Fruit fly (Drosophila melanogaster) whole organism, embryonic: ENCODE data around the gene Sec24CD.

ENCODE experiments used
- Bdp1 ChIP-seq: fragments of 200-800 bp; sonication (Bioruptor generic); optimal IDR thresholded peaks from 3 replicates; lab custom pipeline; 2016; ENCODE audit warnings: missing biosample characterization, missing genetic modification characterization
- CG11695 ChIP-seq: fragments of 200-800 bp; sonication (Bioruptor generic); IDR thresholded peaks from 3 replicates; pipeline ENCODE4 v1.3.6; 2022; ENCODE audit warnings: missing biosample characterization, missing genetic modification characterization
- CG11696 ChIP-seq: fragments of 200-800 bp; sonication (Bioruptor generic); IDR thresholded peaks from 2 replicates; pipeline ENCODE4 v1.3.6; 2022; ENCODE audit warnings: missing biosample characterization, missing genetic modification characterization
- CG14860 ChIP-seq: fragments of 200-800 bp; sonication (Bioruptor generic); IDR thresholded peaks from 3 replicates; pipeline ENCODE4 v1.3.6; 2022; ENCODE audit warnings: missing biosample characterization, missing genetic modification characterization; ENCODE audit not compliant: partially characterized antibody
- CG15011 ChIP-seq: fragments of 200-800 bp; sonication (Bioruptor generic); optimal IDR thresholded peaks from 3 replicates; lab custom pipeline; 2018; ENCODE audit warnings: missing biosample characterization, mild to moderate bottlenecking, missing genetic modification characterization
- CG15696 ChIP-seq: fragments of 200-800 bp; sonication (Bioruptor generic); optimal IDR thresholded peaks from 2 replicates; lab custom pipeline; 2019; ENCODE audit warnings: missing biosample characterization, mild to moderate bottlenecking, missing genetic modification characterization, moderate library complexity
- CG17361 ChIP-seq: fragments of 200-800 bp; sonication (Bioruptor generic); IDR thresholded peaks from 3 replicates; pipeline ENCODE4 v1.3.6; 2022; ENCODE audit warnings: missing biosample characterization, missing genetic modification characterization
- CG17568 ChIP-seq: fragments of 200-800 bp; sonication (Bioruptor generic); optimal IDR thresholded peaks from 2 replicates; lab custom pipeline; 2018; ENCODE audit warnings: missing biosample characterization, mild to moderate bottlenecking, missing genetic modification characterization, moderate library complexity
- CG33557 ChIP-seq: fragments of 200-800 bp; sonication (Bioruptor generic); optimal IDR thresholded peaks from 2 replicates; lab custom pipeline; 2019; ENCODE audit warnings: missing biosample characterization, mild to moderate bottlenecking, missing genetic modification characterization, moderate library complexity
- CG6854 ChIP-seq: fragments of 200-800 bp; sonication (Bioruptor generic); optimal IDR thresholded peaks from 3 replicates; lab custom pipeline; 2017; ENCODE audit warnings: missing biosample characterization, mild to moderate bottlenecking, missing genetic modification characterization
- CG7963 ChIP-seq: fragments of 200-800 bp; sonication (Bioruptor generic); IDR thresholded peaks from 3 replicates; pipeline ENCODE4 v1.3.6; 2022; ENCODE audit warnings: missing biosample characterization, missing genetic modification characterization; ENCODE audit not compliant: partially characterized antibody
- CG9817 ChIP-seq: fragments of 200-800 bp; sonication (Bioruptor generic); optimal IDR thresholded peaks from 2 replicates; lab custom pipeline; 2018; ENCODE audit warnings: missing biosample characterization, mild to moderate bottlenecking, missing genetic modification characterization, moderate library complexity
- D19B ChIP-seq: fragments of 200-800 bp; sonication (Bioruptor generic); optimal IDR thresholded peaks from 2 replicates; lab custom pipeline; 2017; ENCODE audit warnings: missing biosample characterization, mild to moderate bottlenecking, missing genetic modification characterization
- Deaf1 ChIP-seq: fragments of 200-800 bp; optimal IDR thresholded peaks from 3 replicates; lab custom pipeline; 2019; ENCODE audit warnings: missing biosample characterization, mild to moderate bottlenecking, missing genetic modification characterization, moderate library complexity
- Dek ChIP-seq: fragments of 200-800 bp; sonication (Bioruptor generic); optimal IDR thresholded peaks from 3 replicates; lab custom pipeline; 2019; ENCODE audit warnings: missing biosample characterization, mild to moderate bottlenecking, missing genetic modification characterization, moderate library complexity
- HHEX ChIP-seq: fragments of 200-800 bp; sonication (Bioruptor generic); optimal IDR thresholded peaks from 3 replicates; lab custom pipeline; 2017; ENCODE audit warnings: missing biosample characterization, mild to moderate bottlenecking, missing genetic modification characterization, missing genetic modification reagents
- HLH3B ChIP-seq: fragments of 200-800 bp; sonication (Bioruptor generic); IDR thresholded peaks from 2 replicates; pipeline ENCODE4 v1.3.6; 2022; ENCODE audit warnings: missing biosample characterization, missing genetic modification characterization
- HLHmδ ChIP-seq: fragments of 200-800 bp; sonication (Bioruptor generic); optimal IDR thresholded peaks from 2 replicates; lab custom pipeline; 2018; ENCODE audit warnings: missing biosample characterization, mild to moderate bottlenecking, missing genetic modification characterization, moderate library complexity
- Hr51 ChIP-seq, 2 experiments: fragments of 200-800 bp; sonication (Bioruptor generic); optimal IDR thresholded peaks; 2 replicates in 1 of 2; 3 replicates in 1 of 2; lab custom pipeline; 2016 to 2018; ENCODE audit warnings: missing biosample characterization in 2 of 2, missing genetic modification characterization in 2 of 2, mild to moderate bottlenecking in 1 of 2, moderate library complexity in 1 of 2
- Kr ChIP-seq: fragments of 200-800 bp; sonication (Bioruptor generic); optimal IDR thresholded peaks from 2 replicates; lab custom pipeline; 2017; ENCODE audit warnings: missing biosample characterization, mild to moderate bottlenecking, missing genetic modification characterization
- MTF-1 ChIP-seq: fragments of 200-800 bp; sonication (Bioruptor generic); optimal IDR thresholded peaks from 2 replicates; lab custom pipeline; 2018; ENCODE audit warnings: missing biosample characterization, mild to moderate bottlenecking, missing genetic modification characterization, borderline replicate concordance
- Med ChIP-seq: fragments of 200-800 bp; sonication (Bioruptor generic); peaks from one replicate; lab custom pipeline; 2016; ENCODE audit warnings: missing biosample characterization, missing genetic modification characterization, mild to moderate bottlenecking, inconsistent platforms, moderate library complexity
- Sox102F ChIP-seq: fragments of 200-800 bp; sonication (Bioruptor generic); optimal IDR thresholded peaks from 2 replicates; lab custom pipeline; 2018; ENCODE audit warnings: missing biosample characterization, mild to moderate bottlenecking, missing genetic modification characterization, moderate library complexity
- Ssrp ChIP-seq: fragments of 200-800 bp; sonication (Bioruptor generic); optimal IDR thresholded peaks from 2 replicates; lab custom pipeline; 2018; ENCODE audit warnings: missing biosample characterization, mild to moderate bottlenecking, missing genetic modification characterization, moderate library complexity
- Xbp1 ChIP-seq: fragments of 200-800 bp; sonication (Bioruptor generic); optimal IDR thresholded peaks from 3 replicates; lab custom pipeline; 2016; ENCODE audit warnings: missing biosample characterization, mild to moderate bottlenecking, missing genetic modification characterization
- Xrp1 ChIP-seq: fragments of 200-800 bp; sonication (Bioruptor generic); IDR thresholded peaks from 2 replicates; pipeline ENCODE4 v1.3.6; 2022; ENCODE audit warnings: missing biosample characterization, missing genetic modification characterization
- ara ChIP-seq: fragments of 200-800 bp; sonication (Bioruptor generic); IDR thresholded peaks from 2 replicates; pipeline ENCODE4 v1.3.6; 2022; ENCODE audit warnings: missing biosample characterization, missing genetic modification characterization
- cg ChIP-seq: fragments of 200-800 bp; sonication (Bioruptor generic); optimal IDR thresholded peaks from 3 replicates; lab custom pipeline; 2019; ENCODE audit warnings: missing biosample characterization, mild to moderate bottlenecking, missing genetic modification characterization, moderate library complexity
- ems ChIP-seq: fragments of 200-800 bp; sonication (Bioruptor generic); optimal IDR thresholded peaks from 3 replicates; lab custom pipeline; 2016; ENCODE audit warnings: missing biosample characterization, missing genetic modification characterization
- grau ChIP-seq: fragments of 200-800 bp; optimal IDR thresholded peaks from 3 replicates; lab custom pipeline; 2019; ENCODE audit warnings: missing biosample characterization, mild to moderate bottlenecking, missing genetic modification characterization, moderate library complexity
- inv ChIP-seq: fragments of 200-800 bp; sonication (Bioruptor generic); IDR thresholded peaks from 2 replicates; pipeline ENCODE4 v1.3.6; 2022; ENCODE audit warnings: missing biosample characterization, missing genetic modification characterization; ENCODE audit not compliant: partially characterized antibody
- kah ChIP-seq: fragments of 200-800 bp; sonication (Bioruptor generic); optimal IDR thresholded peaks from 2 replicates; lab custom pipeline; 2018; ENCODE audit warnings: missing biosample characterization, mild to moderate bottlenecking, missing genetic modification characterization
- kni ChIP-seq: fragments of 200-800 bp; sonication (Bioruptor generic); optimal IDR thresholded peaks from 3 replicates; lab custom pipeline; 2017; ENCODE audit warnings: mild to moderate bottlenecking, missing biosample characterization, missing genetic modification reagents, missing genetic modification characterization
- lola ChIP-seq, 3 experiments: fragments of >200 bp in 2 of 3; fragments of 200-800 bp in 1 of 3; sonication (Bioruptor generic) in 1 of 3; optimal IDR thresholded peaks; 2 replicates each; lab custom pipeline; 2017 to 2019; ENCODE audit warnings: missing biosample characterization in 3 of 3, missing genetic modification characterization in 3 of 3, mild to moderate bottlenecking in 1 of 3, moderate library complexity in 1 of 3
- nmo ChIP-seq: fragments of 200-800 bp; sonication (Bioruptor generic); optimal IDR thresholded peaks from 2 replicates; lab custom pipeline; 2018; ENCODE audit warnings: missing biosample characterization, mild to moderate bottlenecking, missing genetic modification characterization, moderate library complexity
- pan ChIP-seq, 4 experiments: fragments of >200 bp in 3 of 4; fragments of 200-800 bp in 1 of 4; sonication (Bioruptor generic) in 1 of 4; optimal IDR thresholded peaks in 3 of 4; IDR thresholded peaks in 1 of 4; 2 replicates each; pipeline versions ENCODE4 v1.3.6 to Lab custom; 2017 to 2022; ENCODE audit warnings: missing biosample characterization in 2 of 4, missing genetic modification characterization in 2 of 4, mixed read lengths in 1 of 4
- pros ChIP-seq: fragments of 200-800 bp; sonication (Bioruptor generic); optimal IDR thresholded peaks from 3 replicates; lab custom pipeline; 2019; ENCODE audit warnings: missing biosample characterization, mild to moderate bottlenecking, missing genetic modification characterization, moderate library complexity
- rib ChIP-seq: fragments of 200-800 bp; sonication (Bioruptor generic); IDR thresholded peaks from 2 replicates; pipeline ENCODE4 v1.3.6; 2022; ENCODE audit warnings: missing biosample characterization, missing genetic modification characterization
- row ChIP-seq: fragments of 200-800 bp; sonication (Bioruptor generic); IDR thresholded peaks from 3 replicates; pipeline ENCODE4 v1.3.6; 2022; ENCODE audit warnings: missing biosample characterization, missing genetic modification characterization
- slp2 ChIP-seq: fragments of 200-800 bp; sonication (Bioruptor generic); optimal IDR thresholded peaks from 2 replicates; lab custom pipeline; 2016; ENCODE audit warnings: missing biosample characterization, missing genetic modification characterization
- tll ChIP-seq, 2 experiments: fragments of 200-800 bp in 1 of 2; fragments of >200 bp in 1 of 2; sonication (Bioruptor generic) in 1 of 2; optimal IDR thresholded peaks; 2 replicates each; lab custom pipeline; 2017 to 2019; ENCODE audit warnings: missing biosample characterization in 2 of 2, missing genetic modification characterization in 2 of 2, mild to moderate bottlenecking in 1 of 2, moderate library complexity in 1 of 2
- twi ChIP-seq: fragments of 200-800 bp; optimal IDR thresholded peaks from 2 replicates; lab custom pipeline; 2019; ENCODE audit warnings: missing biosample characterization, mild to moderate bottlenecking, missing genetic modification characterization, moderate library complexity
- vnd ChIP-seq: fragments of 200-800 bp; sonication (Bioruptor generic); IDR thresholded peaks from 3 replicates; pipeline ENCODE4 v1.3.6; 2022; ENCODE audit warnings: missing biosample characterization, missing genetic modification characterization; ENCODE audit not compliant: partially characterized antibody
- zf30C ChIP-seq: fragments of 200-800 bp; sonication (Bioruptor generic); optimal IDR thresholded peaks from 3 replicates; lab custom pipeline; 2018; ENCODE audit warnings: missing biosample characterization, mild to moderate bottlenecking, missing genetic modification characterization

Gene Sec24CD

DNA sequence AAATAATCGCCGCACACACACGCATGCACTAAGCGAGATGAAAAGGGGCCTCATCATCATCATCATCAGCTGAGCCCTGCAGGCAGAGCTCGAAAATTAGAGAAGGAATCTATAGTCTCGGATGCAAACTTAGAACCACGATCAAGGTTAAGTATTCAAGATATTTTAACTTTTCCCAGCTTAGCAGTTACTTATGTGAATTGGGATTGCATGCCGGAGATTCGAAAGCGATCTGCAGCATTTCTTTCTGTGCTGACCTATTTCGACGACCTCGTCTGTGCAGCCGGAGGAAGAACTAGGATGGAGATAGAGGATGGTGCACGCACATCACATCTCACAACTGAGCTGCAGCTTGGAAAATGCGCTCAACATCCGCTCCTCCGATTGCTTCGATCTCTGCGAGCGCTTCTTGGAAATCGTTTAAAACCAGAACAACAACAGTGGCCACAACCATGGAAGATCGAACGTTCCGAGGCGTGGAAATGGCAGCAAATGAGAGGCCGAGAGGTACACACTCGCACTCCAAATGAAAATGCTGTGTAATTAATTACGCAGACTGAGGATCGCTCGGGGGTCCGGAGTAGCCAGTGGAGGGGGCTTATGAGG, 53.8 kb downstream of the Sec24CD start (continued):
- TF ChIP-seq CG11696 (GFP tag; lab: Robert Waterston, UW) (peak; percentile 99), Xbp1 (GFP tag; lab: Kevin White, UChicago) (peak; percentile 53), twi (tag; lab: Kevin White, UChicago) (no peak), CG17361 (GFP tag; lab: Robert Waterston, UW) (peak; percentile 66; the same call in 2 of the 3 replicates), Deaf1 (no peak), MTF-1 (GFP tag; lab: Kevin White, UChicago) (peak; percentile 50)

DNA sequence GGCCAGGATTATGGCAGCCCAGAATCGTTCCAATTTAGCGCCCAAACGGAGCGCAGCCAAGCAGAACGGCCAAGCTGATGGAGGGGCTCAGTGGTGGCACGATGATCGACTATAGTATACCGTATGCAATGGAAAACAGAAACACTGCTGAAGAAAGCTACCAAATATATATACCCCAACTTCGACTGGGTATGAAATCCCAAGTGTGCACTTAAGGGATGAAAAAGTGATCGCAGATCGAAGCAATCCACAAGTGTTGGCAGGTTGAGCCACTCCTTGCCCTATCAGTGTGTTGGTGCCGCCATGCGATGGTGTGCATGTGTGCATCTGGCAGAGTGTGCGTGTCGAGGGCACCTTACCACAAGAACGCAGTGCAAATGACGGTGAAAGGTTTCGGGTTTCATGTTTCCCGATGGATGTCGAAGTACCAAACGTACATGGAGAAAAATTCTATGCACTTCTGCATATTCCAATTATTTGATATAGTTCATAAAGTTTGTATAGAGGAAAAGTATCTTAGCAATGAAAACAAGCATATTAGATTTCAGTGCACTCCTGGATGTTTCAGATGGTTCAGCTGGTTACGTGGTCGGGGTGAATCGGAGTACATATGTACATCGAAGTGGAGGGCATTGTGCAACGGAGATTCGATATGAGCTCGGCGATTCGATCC, 54.5 kb downstream of the Sec24CD start:
- TF ChIP-seq CG9817 (tag; lab: Kevin White, UChicago) (no peak), vnd (GFP tag; lab: Robert Waterston, UW) (0 out of 3 replicates have a peak, but pooled peaks have one; percentile 40), pros (GFP tag; lab: Kevin White, UChicago) (peak; percentile 91), cg (peak; percentile 75), HHEX (GFP tag; lab: Kevin White, UChicago) (no peak), Hr51 (GFP tag; optimal IDR thresholded peaks at IDR 0.05; lab: Kevin White, UChicago) (no peak), grau (tag; lab: Kevin White, UChicago) (no peak), Dek (tag; lab: Kevin White, UChicago) (no peak), Kr (GFP tag; lab: Kevin White, UChicago) (peak; percentile 69), CG33557 (peak; percentile 1), Bdp1 (GFP tag; lab: Kevin White, UChicago) (no peak), kni (GFP tag; lab: Kevin White, UChicago) (peak; percentile 55), nmo (GFP tag; lab: Kevin White, UChicago) (no peak), D19B (GFP tag; lab: Kevin White, UChicago) (peak; percentile 66), CG7963 (GFP tag; lab: Robert Waterston, UW) (peak; percentile 70), HLHmδ (GFP tag; lab: Kevin White, UChicago) (peak; percentile 30), slp2 (no peak), CG11695 (GFP tag; lab: Robert Waterston, UW) (no peak), ara (GFP tag; lab: Robert Waterston, UW) (peak; percentile 20; the same call in 1 of the 2 replicates), Sox102F (GFP tag; lab: Kevin White, UChicago) (no peak), CG15011 (GFP tag; lab: Kevin White, UChicago) (no peak), pan (optimal IDR thresholded peaks at IDR 0.05; lab: Kevin White, UChicago) (peak in 1 of 2 experiments; percentile 83), pan (GFP tag; optimal IDR thresholded peaks at IDR 0.05 in 1 of 2, IDR thresholded peaks at IDR 0.05 in 1 of 2) (peak in 1 of 2 experiments; percentile 57), Med (GFP tag; lab: Kevin White, UChicago) (peak; percentile 7), CG14860 (GFP tag; lab: Robert Waterston, UW) (peak; percentile 66), zf30C (GFP tag; lab: Kevin White, UChicago) (peak; percentile 99), lola (GFP tag; optimal IDR thresholded peaks at IDR 0.05; lab: Kevin White, UChicago) (no peak), HLH3B (GFP tag; lab: Robert Waterston, UW) (no peak), Xrp1 (peak; percentile 35; the same call in 1 of the 2 replicates), tll (GFP tag; optimal IDR thresholded peaks at IDR 0.05; lab: Kevin White, UChicago) (peak in 1 of 2 experiments; percentile 23), inv (GFP tag; lab: Robert Waterston, UW) (peak; percentile 34; the same call in 1 of the 2 replicates), Ssrp (tag; lab: Kevin White, UChicago) (no peak), rib (0 out of 2 replicates have a peak, but pooled peaks have one; percentile 28), CG17568 (GFP tag; lab: Kevin White, UChicago) (no peak), ems (GFP tag; lab: Kevin White, UChicago) (no peak), kah (GFP tag; lab: Kevin White, UChicago) (peak; percentile 81), CG15696 (tag; lab: Kevin White, UChicago) (peak; percentile 52), row (GFP tag; lab: Robert Waterston, UW) (peak; percentile 67), CG6854 (GFP tag; lab: Kevin White, UChicago) (no peak)
